Fruit fly (Drosophila melanogaster) whole organism, pupa: ENCODE measurements around the gene Gyc89Db.

Source experiments
- CG10348 ChIP-seq: fragments of 200-800 bp; sonication (Bioruptor generic); IDR thresholded peaks from 2 replicates; pipeline ENCODE4 v1.3.6; 2022; ENCODE audit warnings: missing biosample characterization, missing genetic modification characterization
- CG12605 ChIP-seq: fragments of 200-800 bp; sonication (Bioruptor generic); IDR thresholded peaks from 2 replicates; pipeline ENCODE4 v1.3.6; 2022; ENCODE audit warnings: missing biosample characterization, missing genetic modification characterization
- CG13204 ChIP-seq: fragments of 200-800 bp; sonication (Bioruptor generic); optimal IDR thresholded peaks from 2 replicates; lab custom pipeline; 2018; ENCODE audit warnings: missing biosample characterization, mild to moderate bottlenecking, missing genetic modification characterization, moderate library complexity
- CG14655 ChIP-seq: fragments of 200-800 bp; sonication (Bioruptor generic); optimal IDR thresholded peaks from 3 replicates; lab custom pipeline; 2017; ENCODE audit warnings: mild to moderate bottlenecking, missing biosample characterization, missing genetic modification reagents, missing genetic modification characterization
- CG15710 ChIP-seq: fragments of 200-800 bp; sonication (Bioruptor generic); optimal IDR thresholded peaks from 2 replicates; lab custom pipeline; 2018; ENCODE audit warnings: missing biosample characterization, mild to moderate bottlenecking, missing genetic modification characterization, moderate library complexity
- CG17806 ChIP-seq: fragments of 200-800 bp; sonication (Bioruptor generic); optimal IDR thresholded peaks from 2 replicates; lab custom pipeline; 2018; ENCODE audit warnings: missing biosample characterization, mild to moderate bottlenecking, missing genetic modification characterization, moderate library complexity
- CG32121 ChIP-seq: fragments of 200-800 bp; sonication (Bioruptor generic); IDR thresholded peaks from 2 replicates; pipeline ENCODE4 v1.3.6; 2022; ENCODE audit warnings: missing biosample characterization, missing genetic modification characterization
- CG34367 ChIP-seq: fragments of 200-800 bp; sonication (Bioruptor generic); optimal IDR thresholded peaks from 2 replicates; lab custom pipeline; 2018; ENCODE audit warnings: missing biosample characterization, mild to moderate bottlenecking, missing genetic modification characterization
- CG4496 ChIP-seq: fragments of 200-800 bp; sonication (Bioruptor generic); IDR thresholded peaks from 3 replicates; pipeline ENCODE4 v1.3.6; 2022; ENCODE audit warnings: missing biosample characterization, missing genetic modification characterization
- CG8159 ChIP-seq: fragments of 200-800 bp; sonication (Bioruptor generic); optimal IDR thresholded peaks from 3 replicates; lab custom pipeline; 2018; ENCODE audit warnings: missing biosample characterization, mild to moderate bottlenecking, missing genetic modification characterization, moderate library complexity
- CG8301 ChIP-seq: fragments of 200-800 bp; sonication (Bioruptor generic); optimal IDR thresholded peaks from 2 replicates; lab custom pipeline; 2018; ENCODE audit warnings: missing biosample characterization, mild to moderate bottlenecking, missing genetic modification characterization
- CG9948 ChIP-seq: fragments of 200-800 bp; sonication (Bioruptor generic); optimal IDR thresholded peaks from 2 replicates; lab custom pipeline; 2018; ENCODE audit warnings: missing biosample characterization, mild to moderate bottlenecking, missing genetic modification characterization, moderate library complexity
- D1 ChIP-seq: fragments of 200-800 bp; sonication (Bioruptor generic); optimal IDR thresholded peaks from 2 replicates; lab custom pipeline; 2018; ENCODE audit warnings: missing biosample characterization, mild to moderate bottlenecking, missing genetic modification characterization, moderate library complexity
- EcR ChIP-seq: fragments of 200-800 bp; sonication (Bioruptor generic); optimal IDR thresholded peaks from 3 replicates; lab custom pipeline; 2019; ENCODE audit warnings: missing biosample characterization, missing genetic modification characterization, mild to moderate bottlenecking, moderate library complexity, missing genetic modification reagents
- Ets98B ChIP-seq: fragments of 200-800 bp; sonication (Bioruptor generic); IDR thresholded peaks from 2 replicates; pipeline ENCODE4 v1.3.6; 2022; ENCODE audit warnings: missing biosample characterization, missing genetic modification characterization
- Pif1A ChIP-seq: fragments of 200-800 bp; sonication (Bioruptor generic); optimal IDR thresholded peaks from 3 replicates; lab custom pipeline; 2016; ENCODE audit warnings: missing biosample characterization, missing genetic modification characterization
- Pif1B ChIP-seq: fragments of 200-800 bp; sonication (Bioruptor generic); optimal IDR thresholded peaks from 3 replicates; lab custom pipeline; 2016; ENCODE audit warnings: missing biosample characterization, missing genetic modification characterization
- Snoo ChIP-seq: fragments of 200-800 bp; sonication (Bioruptor generic); optimal IDR thresholded peaks from 3 replicates; lab custom pipeline; 2017; ENCODE audit warnings: missing biosample characterization, mild to moderate bottlenecking, missing genetic modification characterization, inconsistent platforms
- fd96Ca ChIP-seq: fragments of 200-800 bp; sonication (Bioruptor generic); IDR thresholded peaks from 3 replicates; pipeline ENCODE4 v1.3.6; 2022; ENCODE audit warnings: missing biosample characterization, missing genetic modification characterization
- gl ChIP-seq: fragments of 200-800 bp; sonication (Bioruptor generic); optimal IDR thresholded peaks from 2 replicates; lab custom pipeline; 2018; ENCODE audit warnings: missing biosample characterization, mild to moderate bottlenecking, missing genetic modification characterization
- rn ChIP-seq: fragments of 200-800 bp; sonication (Bioruptor generic); IDR thresholded peaks from 2 replicates; pipeline ENCODE4 v1.3.6; 2022; ENCODE audit warnings: missing biosample characterization, missing genetic modification characterization

The Gyc89Db gene

dm6 chr3R:16455875-16456274, 21.0 kb upstream of the Gyc89Db start, which contains the start of gene CG14883:
Gene CG14883, plus strand, starts transcription at chr3R:16456052.
- TF ChIP-seq CG34367 (no peak), CG14655 (GFP tag; lab: Kevin White, UChicago) (no peak), CG13204 (no peak), Snoo (tag; lab: Kevin White, UChicago) (no peak), CG17806 (tag; lab: Kevin White, UChicago) (no peak), rn (no peak), CG4496 (GFP tag; lab: Robert Waterston, UW) (no peak), CG9948 (tag; lab: Kevin White, UChicago) (no peak), CG15710 (tag; lab: Kevin White, UChicago) (no peak), CG12605 (GFP tag; lab: Robert Waterston, UW) (no peak), EcR (no peak), CG8159 (no peak), Pif1A (GFP tag; lab: Kevin White, UChicago) (no peak), CG32121 (GFP tag; lab: Robert Waterston, UW) (no peak), CG10348 (GFP tag; lab: Robert Waterston, UW) (no peak), CG8301 (tag; lab: Kevin White, UChicago) (no peak), fd96Ca (GFP tag; lab: Robert Waterston, UW) (no peak), D1 (no peak), gl (tag; lab: Kevin White, UChicago) (no peak), Pif1B (GFP tag; lab: Kevin White, UChicago) (no peak)

DNA sequence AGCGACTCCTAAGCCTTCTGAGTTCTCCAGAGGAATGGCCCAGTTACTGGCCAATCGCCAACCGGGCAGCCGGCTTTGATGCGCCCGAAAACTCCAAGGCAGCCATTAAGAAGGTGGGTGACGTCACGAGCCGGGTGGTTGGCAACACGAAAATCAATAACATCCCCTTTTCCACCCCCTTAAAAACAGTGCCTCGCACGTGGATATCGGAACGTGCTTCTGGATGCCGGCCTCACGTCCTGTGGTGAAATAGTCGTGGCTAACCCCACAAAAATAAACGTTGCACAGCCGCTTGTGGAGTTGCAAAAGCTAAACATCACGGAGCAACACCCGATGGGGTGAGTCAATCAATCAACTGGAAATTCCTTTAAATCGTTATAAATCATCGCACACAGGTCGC, 20.3 kb upstream of the Gyc89Db start:
- TF ChIP-seq CG15710 (tag; lab: Kevin White, UChicago), result no peak
- TF ChIP-seq CG4496 (GFP tag; lab: Robert Waterston, UW), result no peak
- no peak for TF ChIP-seq Snoo (tag; lab: Kevin White, UChicago)
- TF ChIP-seq, all 21 proteins: peak for 0

- TF ChIP-seq CG14655 (GFP tag; lab: Kevin White, UChicago), result no peak
- no peak for TF ChIP-seq CG13204
- no peak for TF ChIP-seq fd96Ca (GFP tag; lab: Robert Waterston, UW)
- TF ChIP-seq CG9948 (tag; lab: Kevin White, UChicago), result no peak
- TF ChIP-seq Pif1A (GFP tag; lab: Kevin White, UChicago), result no peak
- TF ChIP-seq CG34367, result no peak
- TF ChIP-seq CG12605 (GFP tag; lab: Robert Waterston, UW), result no peak
- TF ChIP-seq CG8159, result no peak
- no peak for TF ChIP-seq rn
- TF ChIP-seq CG15710 (tag; lab: Kevin White, UChicago), result no peak
- no peak for TF ChIP-seq CG17806 (tag; lab: Kevin White, UChicago)
- TF ChIP-seq CG4496 (GFP tag; lab: Robert Waterston, UW), result no peak
- no peak for TF ChIP-seq CG32121 (GFP tag; lab: Robert Waterston, UW)
- TF ChIP-seq, all 21 proteins: peak for 0
Observed at dm6 chr3R:16468556-16468955, 8.4 kb upstream of the Gyc89Db start.

DNA sequence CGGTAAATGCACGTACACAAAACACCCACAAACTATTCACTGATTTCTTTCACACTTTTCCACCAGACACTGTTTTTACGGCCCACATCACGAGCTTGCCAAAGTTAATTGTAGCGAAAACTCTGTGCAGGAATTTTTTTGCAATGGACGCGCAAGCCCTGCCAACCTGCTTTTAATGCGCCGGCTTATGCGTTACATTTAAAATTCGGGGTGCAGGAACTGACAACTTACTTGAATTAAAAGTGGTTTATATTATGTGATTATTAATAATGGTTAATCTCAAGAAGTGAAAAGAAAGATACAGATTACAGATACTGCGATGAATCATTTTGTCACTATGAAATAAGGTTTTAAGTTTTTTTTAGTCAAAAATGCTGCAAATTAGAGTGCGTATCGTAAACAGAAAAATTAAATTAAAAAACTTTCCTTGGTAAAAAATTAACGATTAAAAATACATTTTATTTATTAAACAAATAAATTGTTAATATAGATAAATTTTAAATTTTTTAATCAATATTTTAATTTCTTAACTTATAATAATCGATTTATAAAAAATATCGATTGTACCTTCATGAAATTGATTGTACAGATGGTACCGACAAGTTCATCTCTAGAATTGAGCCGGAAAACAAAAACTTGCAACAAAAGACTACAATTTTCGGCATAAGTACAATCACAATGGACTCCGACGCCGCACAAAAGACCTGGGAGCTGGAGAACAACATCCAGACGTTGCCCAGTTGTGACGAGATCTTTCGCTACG, 7.2 kb upstream of the Gyc89Db start, which contains the start of the genes CG42232 and CSN5:
Gene CG42232 (minus strand): TSS at position 163 of the 763 bp plus-strand sequence.
Gene CSN5 (plus strand): TSS at position 599 of the 763 bp plus-strand sequence.
- TF ChIP-seq CG9948 (tag; lab: Kevin White, UChicago) (no peak), CG32121 (GFP tag; lab: Robert Waterston, UW) (no peak), Pif1A (GFP tag; lab: Kevin White, UChicago) (no peak), CG4496 (GFP tag; lab: Robert Waterston, UW) (no peak), CG15710 (tag; lab: Kevin White, UChicago) (no peak), Ets98B (GFP tag; lab: Robert Waterston, UW) (no peak), CG12605 (GFP tag; lab: Robert Waterston, UW) (no peak), CG13204 (no peak), CG34367 (no peak), fd96Ca (GFP tag; lab: Robert Waterston, UW) (no peak), CG14655 (GFP tag; lab: Kevin White, UChicago) (no peak), Pif1B (GFP tag; lab: Kevin White, UChicago) (no peak), gl (tag; lab: Kevin White, UChicago) (no peak), CG8159 (no peak), CG17806 (tag; lab: Kevin White, UChicago) (no peak), CG8301 (tag; lab: Kevin White, UChicago) (no peak), D1 (no peak), EcR (no peak)
- TF ChIP-seq, all 21 proteins: peak for 0

dm6 chr3R:16472301-16472700, 4.6 kb upstream of the Gyc89Db start, which contains the start of gene Gyc89Da:
Gene Gyc89Da, plus strand, starts transcription at chr3R:16472601.
- no peak for TF ChIP-seq EcR
- TF ChIP-seq CG8159, result no peak
- TF ChIP-seq Snoo (tag; lab: Kevin White, UChicago), result no peak
- TF ChIP-seq CG9948 (tag; lab: Kevin White, UChicago), result no peak
- TF ChIP-seq CG4496 (GFP tag; lab: Robert Waterston, UW), result no peak

DNA sequence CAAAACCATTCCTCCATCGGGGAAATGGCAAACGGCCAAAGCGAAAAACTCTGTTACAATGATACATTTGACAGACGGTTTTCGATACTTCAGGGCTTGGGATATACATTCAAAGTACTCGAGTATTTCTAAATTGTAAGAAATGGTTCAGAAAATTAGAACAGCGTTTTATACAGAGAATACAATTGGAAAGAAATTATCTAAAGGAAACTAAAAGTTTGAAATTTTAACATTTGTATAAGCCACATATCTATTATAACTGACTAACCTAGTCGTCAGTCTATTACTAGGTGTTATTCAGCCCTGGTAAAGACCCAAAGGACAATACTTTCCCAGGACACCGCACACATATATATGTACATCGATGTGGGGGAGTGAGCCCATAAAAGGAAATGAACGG, 438 bp upstream of the Gyc89Db start:
- TF ChIP-seq Ets98B (GFP tag; lab: Robert Waterston, UW) (no peak), CG8301 (tag; lab: Kevin White, UChicago) (no peak), CG15710 (tag; lab: Kevin White, UChicago) (no peak), CG9948 (tag; lab: Kevin White, UChicago) (no peak), rn (no peak), EcR (no peak), CG13204 (no peak), Pif1B (GFP tag; lab: Kevin White, UChicago) (no peak), CG14655 (GFP tag; lab: Kevin White, UChicago) (no peak), CG17806 (tag; lab: Kevin White, UChicago) (no peak), D1 (no peak), CG4496 (GFP tag; lab: Robert Waterston, UW) (no peak), CG10348 (GFP tag; lab: Robert Waterston, UW) (no peak), CG12605 (GFP tag; lab: Robert Waterston, UW) (no peak), CG8159 (no peak), CG34367 (no peak), CG32121 (GFP tag; lab: Robert Waterston, UW) (no peak)
